Worm (Caenorhabditis elegans) whole organism, L1 larva: ENCODE measurements around the gene spp-26.

Experiments used
- C16A3.4 ChIP-seq: fragments of 150-350 bp; optimal IDR thresholded peaks from 2 replicates; lab custom pipeline; 2014; ENCODE audit warnings: missing biosample characterization, missing genetic modification characterization
- F16B12.6 ChIP-seq: fragments of 150-350 bp; optimal IDR thresholded peaks from 2 replicates; lab custom pipeline; 2014; ENCODE audit warnings: missing biosample characterization, missing genetic modification characterization
- Y116A8C.19 ChIP-seq: sonication (generic microtip); optimal IDR thresholded peaks from 2 replicates; lab custom pipeline; 2016; ENCODE audit warnings: missing compliant biosample characterization, missing genetic modification characterization, borderline replicate concordance
- blmp-1 ChIP-seq: fragments of 150-350 bp; optimal IDR thresholded peaks from 2 replicates; lab custom pipeline; 2014; ENCODE audit warnings: missing biosample characterization, missing genetic modification characterization
- ceh-82 ChIP-seq, 3 experiments: fragments of 150-350 bp in 1 of 3; sonication (generic microtip) in 2 of 3; optimal IDR thresholded peaks; 2 replicates each; lab custom pipeline; 2014 to 2017; ENCODE audit warnings: missing biosample characterization in 3 of 3, missing genetic modification characterization in 3 of 3
- ceh-90 ChIP-seq: sonication (generic microtip); optimal IDR thresholded peaks from 2 replicates; lab custom pipeline; 2016; ENCODE audit warnings: missing genetic modification characterization, missing compliant biosample characterization
- ces-1 ChIP-seq: fragments of 150-350 bp; optimal IDR thresholded peaks from 2 replicates; lab custom pipeline; 2014; ENCODE audit warnings: missing biosample characterization, missing genetic modification reagents, missing genetic modification characterization
- dpl-1 ChIP-seq, 3 experiments: fragments of 150-350 bp in 2 of 3; sonication (generic microtip) in 1 of 3; optimal IDR thresholded peaks; 2 replicates each; lab custom pipeline; 2014 to 2017; ENCODE audit warnings: missing biosample characterization in 3 of 3, missing genetic modification characterization in 3 of 3, missing genetic modification reagents in 3 of 3
- efl-1 ChIP-seq, 4 experiments: fragments of 150-350 bp; optimal IDR thresholded peaks in 3 of 4; peaks in 1 of 4; 1 replicate in 1 of 4; 2 replicates in 3 of 4; lab custom pipeline; 2014; ENCODE audit warnings: missing biosample characterization in 2 of 4, missing genetic modification characterization in 2 of 4, missing genetic modification reagents in 2 of 4
- elt-3 ChIP-seq, 6 experiments: fragments of 150-350 bp in 1 of 6; sonication (generic microtip); optimal IDR thresholded peaks; 2 replicates each; lab custom pipeline; 2017 to 2018; ENCODE audit warnings: missing biosample characterization in 6 of 6, missing genetic modification characterization in 6 of 6, inconsistent platforms in 1 of 6
- ets-5 ChIP-seq: fragments of 200-800 bp; sonication (Bioruptor generic); IDR thresholded peaks from 2 replicates; pipeline ENCODE4 v1.3.6; 2022; ENCODE audit warnings: missing genetic modification characterization, missing compliant biosample characterization
- hlh-17 ChIP-seq: fragments of 200-800 bp; sonication (Bioruptor generic); optimal IDR thresholded peaks from 2 replicates; lab custom pipeline; 2018; ENCODE audit warnings: missing genetic modification characterization, mild to moderate bottlenecking, missing compliant biosample characterization, moderate library complexity, borderline replicate concordance
- hlh-4 ChIP-seq: sonication (generic microtip); optimal IDR thresholded peaks from 2 replicates; lab custom pipeline; 2016; ENCODE audit warnings: mild to moderate bottlenecking, missing genetic modification characterization, missing compliant biosample characterization
- hpl-2 ChIP-seq: fragments of 150-350 bp; optimal IDR thresholded peaks from 2 replicates; lab custom pipeline; 2014; ENCODE audit warnings: missing biosample characterization, missing genetic modification reagents, missing genetic modification characterization
- isw-1 ChIP-seq: fragments of 200-800 bp; sonication (Bioruptor generic); IDR thresholded peaks from 2 replicates; pipeline ENCODE4 v1.3.6; 2022; ENCODE audit warnings: missing genetic modification characterization, missing compliant biosample characterization
- lin-14 ChIP-seq: fragments of 200-800 bp; sonication (Bioruptor generic); optimal IDR thresholded peaks from 2 replicates; lab custom pipeline; 2018; ENCODE audit warnings: mild to moderate bottlenecking, missing genetic modification characterization, moderate library complexity, missing compliant biosample characterization
- lin-15B ChIP-seq: fragments of 150-350 bp; sonication (generic microtip); optimal IDR thresholded peaks from 3 replicates; lab custom pipeline; 2014; ENCODE audit warnings: missing biosample characterization, missing genetic modification characterization
- lin-35 ChIP-seq, 2 experiments: fragments of 150-350 bp; optimal IDR thresholded peaks; 2 replicates each; lab custom pipeline; 2014; ENCODE audit warnings: missing biosample characterization in 2 of 2, missing genetic modification characterization in 2 of 2, missing genetic modification reagents in 2 of 2
- lir-3 ChIP-seq: sonication (generic microtip); optimal IDR thresholded peaks from 2 replicates; lab custom pipeline; 2016; ENCODE audit warnings: mild to moderate bottlenecking, missing genetic modification characterization, moderate library complexity, missing compliant biosample characterization; ENCODE audit not compliant: poor library complexity
- lsy-2 ChIP-seq, 2 experiments: fragments of 150-350 bp; optimal IDR thresholded peaks; 2 replicates each; lab custom pipeline; 2014; ENCODE audit warnings: missing biosample characterization in 2 of 2, missing genetic modification characterization in 2 of 2
- mep-1 ChIP-seq: fragments of 150-350 bp; optimal IDR thresholded peaks from 2 replicates; lab custom pipeline; 2014; ENCODE audit warnings: missing biosample characterization, missing genetic modification characterization
- nhr-11 ChIP-seq: fragments of 150-350 bp; optimal IDR thresholded peaks from 2 replicates; lab custom pipeline; 2014; ENCODE audit warnings: missing biosample characterization, missing genetic modification characterization
- nhr-19 ChIP-seq: fragments of 200-800 bp; sonication (Bioruptor generic); conservative IDR thresholded peaks from 2 replicates; pipeline ENCODE4 v1.3.6; 2022; ENCODE audit warnings: missing genetic modification characterization, missing compliant biosample characterization
- nhr-20 ChIP-seq: sonication (generic microtip); optimal IDR thresholded peaks from 2 replicates; lab custom pipeline; 2016; ENCODE audit warnings: mild to moderate bottlenecking, missing genetic modification characterization, missing compliant biosample characterization
- nhr-28 ChIP-seq: fragments of 150-350 bp; optimal IDR thresholded peaks from 2 replicates; lab custom pipeline; 2014; ENCODE audit warnings: missing biosample characterization, missing genetic modification characterization
- nhr-71 ChIP-seq: sonication (generic microtip); optimal IDR thresholded peaks from 2 replicates; lab custom pipeline; 2016; ENCODE audit warnings: mild to moderate bottlenecking, missing genetic modification characterization, moderate library complexity, missing compliant biosample characterization
- nhr-76 ChIP-seq: sonication (generic microtip); optimal IDR thresholded peaks from 2 replicates; lab custom pipeline; 2017; ENCODE audit warnings: missing biosample characterization, missing genetic modification characterization
- nhr-77 ChIP-seq: fragments of 150-350 bp; optimal IDR thresholded peaks from 2 replicates; lab custom pipeline; 2014; ENCODE audit warnings: missing biosample characterization, missing genetic modification characterization
- rnt-1 ChIP-seq: sonication (generic microtip); optimal IDR thresholded peaks from 2 replicates; lab custom pipeline; 2016; ENCODE audit warnings: mild to moderate bottlenecking, missing genetic modification characterization, moderate library complexity, missing compliant biosample characterization
- skn-1 ChIP-seq: fragments of 150-350 bp; optimal IDR thresholded peaks from 2 replicates; lab custom pipeline; 2014; ENCODE audit warnings: missing biosample characterization, missing genetic modification characterization
- snpc-4 ChIP-seq: fragments of 150-350 bp; optimal IDR thresholded peaks from 2 replicates; lab custom pipeline; 2014; ENCODE audit warnings: missing biosample characterization, missing genetic modification characterization
- snu-23 ChIP-seq: sonication (generic microtip); optimal IDR thresholded peaks from 2 replicates; lab custom pipeline; 2016; ENCODE audit warnings: missing genetic modification characterization, missing compliant biosample characterization
- sup-37 ChIP-seq: fragments of 200-800 bp; sonication (Bioruptor generic); optimal IDR thresholded peaks from 2 replicates; lab custom pipeline; 2018; ENCODE audit warnings: mild to moderate bottlenecking, missing genetic modification characterization, missing compliant biosample characterization
- swsn-7 ChIP-seq: sonication (generic microtip); optimal IDR thresholded peaks from 2 replicates; lab custom pipeline; 2016; ENCODE audit warnings: missing genetic modification characterization, missing compliant biosample characterization
- unc-130 ChIP-seq: fragments of 150-350 bp; optimal IDR thresholded peaks from 2 replicates; lab custom pipeline; 2017; ENCODE audit warnings: missing biosample characterization, missing genetic modification characterization, inconsistent platforms
- unc-86 ChIP-seq: sonication (generic microtip); optimal IDR thresholded peaks from 2 replicates; lab custom pipeline; 2016; ENCODE audit warnings: missing genetic modification characterization, missing compliant biosample characterization
- vab-15 ChIP-seq: sonication (generic microtip); optimal IDR thresholded peaks from 2 replicates; lab custom pipeline; 2017; ENCODE audit warnings: missing genotype, mild to moderate bottlenecking, missing genetic modification characterization, missing compliant biosample characterization
- xbp-1 ChIP-seq: sonication (generic microtip); optimal IDR thresholded peaks from 2 replicates; lab custom pipeline; 2016; ENCODE audit warnings: missing genetic modification characterization, missing compliant biosample characterization
- zip-4 ChIP-seq: fragments of 200-800 bp; sonication (Bioruptor generic); optimal IDR thresholded peaks from 2 replicates; lab custom pipeline; 2018; ENCODE audit warnings: mild to moderate bottlenecking, missing genetic modification characterization, moderate library complexity, missing compliant biosample characterization
- ztf-4 ChIP-seq: fragments of 150-350 bp; optimal IDR thresholded peaks from 2 replicates; lab custom pipeline; 2014; ENCODE audit warnings: missing biosample characterization, missing genetic modification characterization

spp-26 gene

DNA sequence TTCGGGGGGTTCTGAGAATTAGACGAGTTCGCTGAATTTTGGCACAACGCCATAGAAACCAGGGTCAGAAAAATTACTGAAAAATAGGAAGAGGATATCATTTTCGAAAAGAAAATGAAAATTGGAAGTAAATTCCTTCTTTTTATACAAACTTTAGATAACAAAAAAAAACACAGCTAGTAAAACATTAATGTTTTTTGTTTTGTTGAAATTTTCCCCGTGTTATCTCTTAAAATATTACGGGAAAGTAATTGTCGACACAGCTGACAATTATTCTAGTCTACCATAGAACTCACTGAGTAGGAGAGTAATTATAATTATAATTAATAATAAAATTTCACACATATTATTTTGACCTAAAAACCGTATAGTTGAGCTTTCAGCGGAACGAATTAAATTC is at the start of gene spp-26:
Gene spp-26 (minus strand): TSS at position 101 of the 400 bp plus-strand sequence.
- TF ChIP-seq nhr-11 (tag; lab: Kevin White, UChicago), result no peak
- TF ChIP-seq blmp-1 (tag; lab: Kevin White, UChicago), result no peak
- no peak for TF ChIP-seq ztf-4 (tag; lab: Kevin White, UChicago)
- TF ChIP-seq Y116A8C.19 (tag; lab: Kevin White, UChicago), result no peak
- no peak for TF ChIP-seq lin-35 (GFP tag; optimal IDR thresholded peaks at IDR 0.05; lab: Kevin White, UChicago)
- TF ChIP-seq unc-86 (tag; lab: Kevin White, UChicago), result no peak
- no peak for TF ChIP-seq lir-3
- no peak for TF ChIP-seq zip-4 (GFP tag; lab: Kevin White, UChicago)

DNA sequence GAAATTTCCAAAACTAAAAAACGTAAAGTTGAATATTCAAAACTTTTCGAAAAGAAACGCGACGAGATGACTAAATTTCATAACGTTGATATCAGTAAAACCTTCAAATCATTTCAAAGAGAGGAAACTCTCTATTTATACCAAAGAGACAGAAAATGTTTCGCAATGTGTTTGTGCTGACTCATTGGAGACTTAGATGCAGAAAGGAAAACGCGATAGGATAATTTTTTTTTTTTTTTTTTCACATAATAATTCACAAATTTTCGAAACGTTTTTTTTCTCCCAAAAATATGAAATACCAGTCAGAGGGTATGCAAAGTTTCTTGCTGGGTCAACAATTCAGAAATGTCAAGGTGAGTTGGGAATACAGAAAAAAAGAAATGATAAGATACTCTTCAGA is 47.2 kb upstream of the spp-26 start:
- TF ChIP-seq lin-14 (no peak), ceh-90 (tag; lab: Kevin White, UChicago) (no peak), hpl-2 (GFP tag; lab: Kevin White, UChicago) (no peak), elt-3 (tag; optimal IDR thresholded peaks at IDR 0.05; lab: Kevin White, UChicago) (peak in 2 of 6 experiments; percentile 6 to 22), zip-4 (GFP tag; lab: Kevin White, UChicago) (no peak), efl-1 (optimal IDR thresholded peaks at IDR 0.05; lab: Kevin White, UChicago) (no peak), efl-1 (GFP tag; optimal IDR thresholded peaks at IDR 0.05 in 1 of 2; lab: Kevin White, UChicago) (peak in 1 of 2 experiments; percentile 88), lsy-2 (tag; optimal IDR thresholded peaks at IDR 0.05; lab: Kevin White, UChicago) (peak in 1 of 2 experiments; percentile 8), ceh-82 (tag; optimal IDR thresholded peaks at IDR 0.05; lab: Kevin White, UChicago) (no peak), skn-1 (peak; percentile 32), nhr-77 (no peak)

DNA sequence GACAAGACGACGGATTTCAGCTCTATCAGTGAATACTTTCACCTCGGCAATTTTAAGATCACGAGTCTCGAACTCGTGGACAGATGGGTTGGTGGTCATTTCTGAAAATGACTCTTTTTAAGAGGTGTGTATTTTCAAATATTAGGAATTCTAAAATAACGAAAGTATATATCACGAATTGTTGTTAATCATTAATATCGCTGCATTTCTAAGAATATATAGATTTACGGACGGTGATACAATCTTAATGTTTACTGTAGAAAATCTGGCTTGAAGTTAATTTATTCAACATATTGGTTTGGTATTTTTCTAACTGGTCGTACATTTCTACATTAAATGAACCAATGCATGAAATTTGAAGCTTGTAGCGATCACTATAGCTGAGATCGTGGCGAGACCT is 46.3 kb upstream of the spp-26 start, which contains the start of gene ZK1055.7:
Gene ZK1055.7 (minus strand): TSS at position 101 of the 400 bp plus-strand sequence.
- TF ChIP-seq efl-1 (optimal IDR thresholded peaks at IDR 0.05; lab: Kevin White, UChicago), result no peak
- peak in 1 of 2 experiments; percentile 50 for TF ChIP-seq efl-1 (GFP tag; optimal IDR thresholded peaks at IDR 0.05 in 1 of 2; lab: Kevin White, UChicago)
- TF ChIP-seq blmp-1 (tag; lab: Kevin White, UChicago), result no peak
- TF ChIP-seq nhr-28, result no peak
- TF ChIP-seq sup-37 (GFP tag; lab: Kevin White, UChicago), result no peak
- no peak for TF ChIP-seq vab-15 (tag; lab: Kevin White, UChicago)
- TF ChIP-seq, all 84 proteins: peak for 1

DNA sequence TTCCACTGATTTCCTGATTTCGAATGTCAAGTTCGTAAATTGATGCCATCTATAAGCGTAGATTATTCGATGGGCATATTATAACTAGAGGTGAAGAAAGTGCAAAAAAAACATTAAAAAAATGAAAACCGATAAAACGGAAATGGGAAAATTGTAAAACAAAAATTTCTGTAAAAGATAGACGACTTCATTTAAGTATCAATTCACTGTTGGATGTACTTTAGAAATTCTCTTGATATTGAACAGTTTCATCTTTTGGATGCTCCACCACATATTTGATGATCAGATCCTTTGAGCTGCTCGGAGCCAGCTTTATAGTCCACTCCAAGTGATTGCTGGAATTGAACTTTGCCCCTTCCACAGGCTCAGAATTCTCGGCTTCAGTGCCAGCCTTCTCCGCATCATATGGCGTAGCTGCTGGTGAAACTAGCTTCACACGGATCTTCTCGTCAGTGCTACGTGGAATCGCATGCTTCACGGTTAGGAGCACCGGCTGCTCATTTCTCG is 43.6 kb upstream of the spp-26 start, which contains the start of gene ZK1055.6:
Gene ZK1055.6 (minus strand): TSS at position 51 of the 507 bp plus-strand sequence.
- TF ChIP-seq nhr-71 (no peak), isw-1 (GFP tag; lab: Robert Waterston, UW) (no peak), F16B12.6 (no peak), hlh-4 (no peak), ztf-4 (tag; lab: Kevin White, UChicago) (no peak)

DNA sequence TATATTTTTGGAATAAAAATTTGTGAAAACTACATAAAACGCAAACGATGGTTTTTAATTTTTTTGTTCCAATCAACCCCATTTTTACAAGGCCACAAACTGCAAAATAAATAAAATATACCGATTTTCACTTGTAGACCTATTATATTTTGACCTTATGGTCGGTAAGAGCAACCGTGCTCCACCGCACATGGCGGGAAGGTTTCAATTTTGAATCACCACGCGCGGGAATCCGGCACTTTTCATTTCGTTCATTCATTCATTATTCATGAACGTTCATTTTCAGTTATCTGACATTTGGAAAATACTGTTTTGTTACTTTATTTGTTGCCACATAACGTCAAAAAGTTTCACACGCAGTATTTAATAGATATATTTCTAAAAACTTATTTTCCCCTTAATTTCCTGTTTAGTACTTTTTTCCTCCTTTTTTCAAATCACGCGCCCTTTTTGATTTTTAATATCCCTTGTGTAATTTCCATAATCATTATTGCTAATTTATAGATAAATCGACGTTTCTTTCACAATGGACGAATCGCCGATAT is 34.8 kb upstream of the spp-26 start, which contains the start of gene hcp-1:
Gene hcp-1 (plus strand): TSS at position 495 of the 545 bp plus-strand sequence.
- TF ChIP-seq elt-3 (tag; optimal IDR thresholded peaks at IDR 0.05; lab: Kevin White, UChicago) (no peak), lsy-2 (tag; optimal IDR thresholded peaks at IDR 0.05; lab: Kevin White, UChicago) (peak in 1 of 2 experiments; percentile 72), mep-1 (tag; lab: Kevin White, UChicago) (peak; percentile 57), snu-23 (peak; percentile 46), lin-15B (tag; lab: Kevin White, UChicago) (peak; percentile 12), nhr-19 (GFP tag; lab: Robert Waterston, UW) (no peak), lin-35 (GFP tag; optimal IDR thresholded peaks at IDR 0.05; lab: Kevin White, UChicago) (peak; percentile 84 to 95), blmp-1 (tag; lab: Kevin White, UChicago) (peak; percentile 83), xbp-1 (tag; lab: Kevin White, UChicago) (peak; percentile 41), dpl-1 (GFP tag; optimal IDR thresholded peaks at IDR 0.05; lab: Kevin White, UChicago) (peak; percentile 87 to 91 (median 88)), F16B12.6 (peak; percentile 29), ets-5 (no peak), nhr-76 (tag; lab: Kevin White, UChicago) (no peak), ces-1 (no peak), unc-130 (tag; lab: Kevin White, UChicago) (peak; percentile 36), efl-1 (optimal IDR thresholded peaks at IDR 0.05; lab: Kevin White, UChicago) (peak; percentile 91 to 95), efl-1 (GFP tag; optimal IDR thresholded peaks at IDR 0.05 in 1 of 2; lab: Kevin White, UChicago) (peak; percentile 89 to 99), C16A3.4 (tag; lab: Kevin White, UChicago) (peak; percentile 61), rnt-1 (tag; lab: Kevin White, UChicago) (peak; percentile 37), swsn-7 (tag; lab: Kevin White, UChicago) (peak; percentile 9), snpc-4 (tag; lab: Kevin White, UChicago) (no peak), nhr-20 (tag; lab: Kevin White, UChicago) (peak; percentile 20), isw-1 (GFP tag; lab: Robert Waterston, UW) (peak; percentile 3; the same call in 1 of the 2 replicates), hlh-17 (GFP tag; lab: Kevin White, UChicago) (no peak)
